Fruit fly (Drosophila melanogaster): ENCODE results near the gene CG34107.
A peak's percentile ranks its signal among the peaks of the same experiment; 100 is the strongest.

Gene CG34107

dm6 chr3R:10263972-10264536 lies 39.3 kb downstream of the CG34107 start, which contains the start of gene Nuak:
Gene Nuak, plus strand, starts transcription at chr3R:10264306.
- TF ChIP-seq foxo (GFP tag; optimal IDR thresholded peaks at IDR 0.05) (peak in 1 of 2 experiments; percentile 97), rgr (GFP tag; optimal IDR thresholded peaks at IDR 0.05) (peak; percentile 87), Vsx2 (GFP tag; optimal IDR thresholded peaks at IDR 0.05; ENCODE audit: partially characterized antibody) (peak; percentile 78), Abd-B (GFP tag; optimal IDR thresholded peaks at IDR 0.05) (no peak), Dfd (GFP tag; optimal IDR thresholded peaks at IDR 0.05) (no peak), Mio (GFP tag; optimal IDR thresholded peaks at IDR 0.05) (peak; percentile 56), Myc (optimal IDR thresholded peaks at IDR 0.05) (peak; percentile 40), usp (GFP tag; optimal IDR thresholded peaks at IDR 0.05) (no peak), dsf (GFP tag; optimal IDR thresholded peaks at IDR 0.05; ENCODE audit: borderline replicate concordance) (peak; percentile 49), brk (GFP tag; optimal IDR thresholded peaks at IDR 0.05) (peak; percentile 84), Rel (GFP tag; optimal IDR thresholded peaks at IDR 0.05) (no peak), Rel (tag; optimal IDR thresholded peaks at IDR 0.05) (peak; percentile 56), sage (GFP tag; optimal IDR thresholded peaks at IDR 0.05) (no peak), lola (GFP tag; optimal IDR thresholded peaks at IDR 0.05) (no peak), CG32264 (GFP tag; optimal IDR thresholded peaks at IDR 0.05) (peak; percentile 73), br (GFP tag; optimal IDR thresholded peaks at IDR 0.05) (peak; percentile 81), Hr78 (GFP tag; optimal IDR thresholded peaks at IDR 0.05) (no peak), Jra (GFP tag; optimal IDR thresholded peaks at IDR 0.05) (peak; percentile 73), CG9705 (GFP tag; optimal IDR thresholded peaks at IDR 0.05) (peak; percentile 70), ey (GFP tag; optimal IDR thresholded peaks at IDR 0.05) (peak; percentile 90), CrebA (GFP tag; optimal IDR thresholded peaks at IDR 0.05; ENCODE audit: borderline replicate concordance) (peak; percentile 45), dl (GFP tag; optimal IDR thresholded peaks at IDR 0.05; ENCODE audit: insufficient read depth in 1 of 2, partially characterized antibody in 2 of 2) (peak; percentile 16 to 32), HLH106 (tag; optimal IDR thresholded peaks at IDR 0.05) (peak; percentile 88), Dif (GFP tag; optimal IDR thresholded peaks at IDR 0.05; ENCODE audit: partially characterized antibody) (peak; percentile 86), h (GFP tag; optimal IDR thresholded peaks at IDR 0.05) (peak; percentile 88), GATAd (GFP tag; optimal IDR thresholded peaks at IDR 0.05) (peak; percentile 76), Sp1 (GFP tag; optimal IDR thresholded peaks at IDR 0.05) (peak; percentile 65), jim (GFP tag; optimal IDR thresholded peaks at IDR 0.05) (peak; percentile 49), N (GFP tag; optimal IDR thresholded peaks at IDR 0.05) (no peak), Hr83 (GFP tag; optimal IDR thresholded peaks at IDR 0.05; ENCODE audit: poor library complexity, severe bottlenecking) (peak; percentile 90), tai (GFP tag; optimal IDR thresholded peaks at IDR 0.05) (peak; percentile 93), Hnf4 (GFP tag; optimal IDR thresholded peaks at IDR 0.05) (peak; percentile 88), pan (optimal IDR thresholded peaks at IDR 0.05) (no peak), woc (GFP tag; optimal IDR thresholded peaks at IDR 0.05) (peak; percentile 90), dmrt93B (GFP tag; optimal IDR thresholded peaks at IDR 0.05) (peak; percentile 75), OdsH (GFP tag; optimal IDR thresholded peaks at IDR 0.05) (peak; percentile 78), fru (GFP tag; optimal IDR thresholded peaks at IDR 0.05) (peak; percentile 86), psq (GFP tag; optimal IDR thresholded peaks at IDR 0.05) (peak; percentile 67), sv (GFP tag; optimal IDR thresholded peaks at IDR 0.05) (peak; percentile 92)

DNA sequence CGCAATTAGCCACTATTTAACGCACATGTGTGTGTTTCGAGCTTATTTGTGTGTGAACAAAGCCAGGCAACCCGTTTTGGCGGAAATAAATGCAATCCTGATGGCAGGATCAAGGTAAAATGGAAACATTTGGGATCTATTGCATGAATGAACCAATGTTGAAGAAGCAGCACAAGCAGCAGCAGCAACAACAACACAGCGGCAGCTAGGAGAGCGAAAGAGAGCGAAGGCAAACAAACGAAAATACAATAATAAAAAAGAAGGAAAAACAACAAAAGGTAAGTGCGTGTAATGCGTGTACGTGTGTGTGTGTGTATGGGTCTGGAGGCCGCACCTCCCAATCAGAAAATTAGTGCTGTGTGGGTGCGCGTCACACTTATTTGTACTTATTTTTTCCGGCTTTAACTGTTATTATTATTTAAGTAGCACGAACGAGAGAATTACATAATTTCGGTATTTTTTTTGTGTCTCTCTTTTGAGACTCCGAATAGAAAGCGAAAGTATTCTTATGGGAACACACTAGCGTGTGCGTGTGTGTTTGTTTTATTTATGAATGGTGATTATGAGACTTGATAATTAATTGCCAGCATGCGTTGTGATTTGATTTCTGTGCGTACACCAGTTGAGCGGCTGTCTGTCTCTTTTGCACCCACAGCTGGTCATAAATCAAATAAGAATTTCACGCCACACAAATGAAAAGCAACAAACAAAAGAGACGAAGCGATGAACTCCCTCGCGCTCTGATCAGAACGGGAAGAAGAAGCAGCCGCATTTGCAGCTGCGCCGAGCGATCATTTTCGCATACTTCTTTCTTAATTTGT lies 40.1 kb downstream of the CG34107 start:
- no peak for TF ChIP-seq usp (GFP tag; optimal IDR thresholded peaks at IDR 0.05)
- TF ChIP-seq Hr83 (GFP tag; optimal IDR thresholded peaks at IDR 0.05; ENCODE audit: poor library complexity, severe bottlenecking), result no peak
- TF ChIP-seq pan (optimal IDR thresholded peaks at IDR 0.05), result no peak
- no peak for TF ChIP-seq brk (GFP tag; optimal IDR thresholded peaks at IDR 0.05)
- no peak for TF ChIP-seq Sp1 (GFP tag; optimal IDR thresholded peaks at IDR 0.05)
- TF ChIP-seq rgr (GFP tag; optimal IDR thresholded peaks at IDR 0.05), result no peak
- TF ChIP-seq psq (GFP tag; optimal IDR thresholded peaks at IDR 0.05), result no peak
- no peak for TF ChIP-seq foxo (GFP tag; optimal IDR thresholded peaks at IDR 0.05)
- TF ChIP-seq tai (GFP tag; optimal IDR thresholded peaks at IDR 0.05), result no peak
- TF ChIP-seq Dfd (GFP tag; optimal IDR thresholded peaks at IDR 0.05), result no peak
- TF ChIP-seq CG32264 (GFP tag; optimal IDR thresholded peaks at IDR 0.05), result no peak
- TF ChIP-seq Myc (optimal IDR thresholded peaks at IDR 0.05), result no peak
- TF ChIP-seq dsf (GFP tag; optimal IDR thresholded peaks at IDR 0.05; ENCODE audit: borderline replicate concordance), result no peak
- TF ChIP-seq sage (GFP tag; optimal IDR thresholded peaks at IDR 0.05), result no peak
- TF ChIP-seq dl (GFP tag; optimal IDR thresholded peaks at IDR 0.05; ENCODE audit: insufficient read depth in 1 of 2, partially characterized antibody in 2 of 2), result no peak
- no peak for TF ChIP-seq fru (GFP tag; optimal IDR thresholded peaks at IDR 0.05)
- no peak for TF ChIP-seq woc (GFP tag; optimal IDR thresholded peaks at IDR 0.05)
- TF ChIP-seq Mio (GFP tag; optimal IDR thresholded peaks at IDR 0.05), result no peak
- no peak for TF ChIP-seq Jra (GFP tag; optimal IDR thresholded peaks at IDR 0.05)
- no peak for TF ChIP-seq br (GFP tag; optimal IDR thresholded peaks at IDR 0.05)
